Worm (Caenorhabditis elegans) whole organism, mixed stage, embryonic: ENCODE data around the gene Y38E10A.24.

ENCODE experiments used
- lin-13 ChIP-seq: fragments of 150-350 bp; optimal IDR thresholded peaks from 2 replicates; lab custom pipeline; 2014; ENCODE audit warnings: missing biosample characterization, missing genetic modification characterization
- mab-5 ChIP-seq: fragments of 150-350 bp; optimal IDR thresholded peaks from 2 replicates; lab custom pipeline; 2014; ENCODE audit warnings: missing biosample characterization, missing genetic modification characterization
- nhr-12 ChIP-seq: fragments of 150-350 bp; optimal IDR thresholded peaks from 2 replicates; lab custom pipeline; 2014; ENCODE audit warnings: missing biosample characterization, missing genetic modification characterization
- pha-4 ChIP-seq: fragments of 150-350 bp; optimal IDR thresholded peaks from 2 replicates; lab custom pipeline; 2018; ENCODE audit warnings: missing biosample characterization, missing genetic modification reagents, missing genetic modification characterization
- ztf-11 ChIP-seq: fragments of 150-350 bp; optimal IDR thresholded peaks from 2 replicates; lab custom pipeline; 2014; ENCODE audit warnings: missing biosample characterization, missing genetic modification characterization

DNA sequence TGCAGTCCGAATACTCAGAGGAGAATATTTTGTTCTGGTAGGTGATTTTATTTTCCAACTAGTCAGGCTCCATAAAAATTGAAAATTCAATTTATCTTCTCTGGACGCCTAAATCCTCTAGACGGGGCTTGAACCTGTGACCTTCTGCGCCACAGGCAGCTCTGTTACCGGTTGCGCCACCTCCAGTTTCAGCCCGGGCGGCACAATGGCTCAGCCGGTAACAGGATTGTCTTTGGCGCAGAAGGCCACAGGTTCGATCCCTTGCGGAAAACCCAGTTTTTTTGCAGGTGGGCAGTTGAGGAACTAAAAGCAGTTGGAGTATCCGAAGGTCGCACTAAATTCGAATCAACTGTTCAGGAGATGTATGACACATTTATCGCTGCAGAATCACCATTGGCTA lies 9.0 kb upstream of the Y38E10A.24 start:
- TF ChIP-seq pha-4 (no peak), mab-5 (tag; lab: Kevin White, UChicago) (no peak), lin-13 (tag; lab: Kevin White, UChicago) (no peak), ztf-11 (tag; lab: Kevin White, UChicago) (no peak), nhr-12 (tag; lab: Kevin White, UChicago) (no peak)
